Worm (Caenorhabditis elegans) whole organism, L4 larva: ENCODE data around the gene cubn-1.

Experiments used
- D1046.2 ChIP-seq: fragments of 200-800 bp; sonication (Bioruptor generic); IDR thresholded peaks from 2 replicates; pipeline ENCODE4 v1.3.6; 2022; ENCODE audit warnings: missing genetic modification characterization, missing compliant biosample characterization
- F10B5.3 ChIP-seq: sonication (generic microtip); optimal IDR thresholded peaks from 2 replicates; lab custom pipeline; 2016; ENCODE audit warnings: mild to moderate bottlenecking, missing genetic modification characterization, missing compliant biosample characterization
- F26F4.8 ChIP-seq: fragments of 200-800 bp; sonication (Bioruptor generic); conservative IDR thresholded peaks from 2 replicates; pipeline ENCODE4 v1.3.6; 2022; ENCODE audit warnings: missing genetic modification characterization, missing compliant biosample characterization
- R02D3.7 ChIP-seq: fragments of 150-350 bp; sonication (generic microtip); optimal IDR thresholded peaks from 3 replicates; lab custom pipeline; 2014; ENCODE audit warnings: missing biosample characterization, missing genetic modification characterization
- Y105C5A.15 ChIP-seq: fragments of 200-800 bp; sonication (Bioruptor generic); IDR thresholded peaks from 2 replicates; pipeline ENCODE4 v1.3.6; 2022; ENCODE audit warnings: missing genetic modification characterization, missing compliant biosample characterization
- Y48G9A.11 ChIP-seq: fragments of 200-800 bp; sonication (Bioruptor generic); IDR thresholded peaks from 2 replicates; pipeline ENCODE4 v1.3.6; 2022; ENCODE audit warnings: missing genetic modification reagents, missing genetic modification characterization, missing compliant biosample characterization
- Y5F2A.4 ChIP-seq: fragments of 200-800 bp; sonication (Bioruptor generic); optimal IDR thresholded peaks from 2 replicates; lab custom pipeline; 2018; ENCODE audit warnings: mild to moderate bottlenecking, missing genetic modification characterization, missing compliant biosample characterization
- Y75B8A.6 ChIP-seq: fragments of 200-800 bp; sonication (Bioruptor generic); IDR thresholded peaks from 2 replicates; pipeline ENCODE4 v1.3.6; 2022; ENCODE audit warnings: missing genetic modification reagents, missing genetic modification characterization, missing compliant biosample characterization
- aha-1 ChIP-seq: fragments of 150-350 bp; peaks from one replicate; lab custom pipeline; 2014; ENCODE audit warnings: missing biosample characterization, missing genetic modification characterization
- aly-2 ChIP-seq: sonication (generic microtip); optimal IDR thresholded peaks from 2 replicates; lab custom pipeline; 2018; ENCODE audit warnings: missing biosample characterization, missing genetic modification characterization
- ceh-20 ChIP-seq: fragments of 200-800 bp; sonication (Bioruptor generic); IDR thresholded peaks from 2 replicates; pipeline ENCODE4 v1.3.6; 2022; ENCODE audit warnings: missing genetic modification reagents, missing genetic modification characterization, missing compliant biosample characterization
- ceh-32 ChIP-seq: sonication (generic microtip); optimal IDR thresholded peaks from 2 replicates; lab custom pipeline; 2016; ENCODE audit warnings: mild to moderate bottlenecking, missing genetic modification characterization, missing compliant biosample characterization; ENCODE audit not compliant: poor library complexity
- ceh-62 ChIP-seq: sonication (generic microtip); optimal IDR thresholded peaks from 2 replicates; lab custom pipeline; 2017; ENCODE audit warnings: missing biosample characterization, missing genetic modification characterization
- ceh-82 ChIP-seq: sonication (generic microtip); optimal IDR thresholded peaks from 2 replicates; lab custom pipeline; 2017; ENCODE audit warnings: missing biosample characterization, missing genetic modification characterization
- ces-1 ChIP-seq: fragments of 150-350 bp; sonication (generic microtip); optimal IDR thresholded peaks from 4 replicates; lab custom pipeline; 2014; ENCODE audit warnings: missing biosample characterization, missing genetic modification reagents, missing genetic modification characterization
- cey-2 ChIP-seq: sonication (generic microtip); optimal IDR thresholded peaks from 3 replicates; lab custom pipeline; 2017; ENCODE audit warnings: missing genetic modification characterization, mild to moderate bottlenecking, missing compliant biosample characterization, antibody characterized with exemption, borderline replicate concordance; ENCODE audit not compliant: insufficient read depth
- daf-12 ChIP-seq: fragments of 150-350 bp; optimal IDR thresholded peaks from 2 replicates; lab custom pipeline; 2014; ENCODE audit warnings: missing biosample characterization, missing genetic modification reagents, missing genetic modification characterization
- dpl-1 ChIP-seq: fragments of 150-350 bp; optimal IDR thresholded peaks from 2 replicates; lab custom pipeline; 2014; ENCODE audit warnings: missing biosample characterization, missing genetic modification reagents, missing genetic modification characterization
- fos-1 ChIP-seq: fragments of 150-350 bp; optimal IDR thresholded peaks from 2 replicates; lab custom pipeline; 2014; ENCODE audit warnings: missing biosample characterization, missing genetic modification characterization
- gei-8 ChIP-seq: fragments of 200-800 bp; sonication (Bioruptor generic); optimal IDR thresholded peaks from 2 replicates; lab custom pipeline; 2018; ENCODE audit warnings: mild to moderate bottlenecking, missing genetic modification characterization, missing compliant biosample characterization
- hif-1 ChIP-seq, 2 experiments: sonication (generic microtip); optimal IDR thresholded peaks; 2 replicates each; lab custom pipeline; 2016 to 2017; ENCODE audit warnings: missing compliant biosample characterization in 2 of 2, missing genetic modification characterization in 2 of 2, missing genetic modification reagents in 2 of 2, missing genotype in 2 of 2, mild to moderate bottlenecking in 1 of 2
- hmg-1.1 ChIP-seq: fragments of 200-800 bp; sonication (Bioruptor generic); IDR thresholded peaks from 2 replicates; pipeline ENCODE4 v1.3.6; 2022; ENCODE audit warnings: missing genetic modification reagents, missing genetic modification characterization, missing compliant biosample characterization
- jun-1 ChIP-seq: fragments of 150-350 bp; optimal IDR thresholded peaks from 2 replicates; lab custom pipeline; 2014; ENCODE audit warnings: missing biosample characterization, missing genetic modification reagents, missing genetic modification characterization
- lin-1 ChIP-seq: fragments of 200-800 bp; sonication (Bioruptor generic); IDR thresholded peaks from 2 replicates; pipeline ENCODE4 v1.3.6; 2022; ENCODE audit warnings: missing genetic modification reagents, missing genetic modification characterization, missing compliant biosample characterization
- lin-15B ChIP-seq: fragments of 150-350 bp; sonication (generic microtip); optimal IDR thresholded peaks from 3 replicates; lab custom pipeline; 2014; ENCODE audit warnings: missing biosample characterization, missing genetic modification characterization
- lsy-2 ChIP-seq, 2 experiments: fragments of 150-350 bp in 1 of 2; sonication (generic microtip) in 1 of 2; optimal IDR thresholded peaks; 2 replicates each; lab custom pipeline; 2014 to 2017; ENCODE audit warnings: missing biosample characterization in 2 of 2, missing genetic modification characterization in 2 of 2
- madf-9 ChIP-seq: fragments of 200-800 bp; sonication (Bioruptor generic); conservative IDR thresholded peaks from 2 replicates; pipeline ENCODE4 v1.3.6; 2022; ENCODE audit warnings: missing genetic modification reagents, missing genetic modification characterization, missing compliant biosample characterization
- mdt-29 ChIP-seq: fragments of 200-800 bp; sonication (Bioruptor generic); IDR thresholded peaks from 2 replicates; pipeline ENCODE4 v1.3.6; 2022; ENCODE audit warnings: missing genetic modification reagents, missing genetic modification characterization, missing compliant biosample characterization
- mes-2 ChIP-seq: sonication (generic microtip); optimal IDR thresholded peaks from 2 replicates; lab custom pipeline; 2016; ENCODE audit warnings: missing genotype, mild to moderate bottlenecking, missing genetic modification characterization, missing compliant biosample characterization; ENCODE audit not compliant: poor library complexity, severe bottlenecking
- mxl-2 ChIP-seq: fragments of 200-800 bp; sonication (Bioruptor generic); conservative IDR thresholded peaks from 2 replicates; pipeline ENCODE4 v1.3.6; 2022; ENCODE audit warnings: missing genetic modification reagents, missing genetic modification characterization, missing compliant biosample characterization
- mxl-3 ChIP-seq: fragments of 200-800 bp; sonication (Bioruptor generic); optimal IDR thresholded peaks from 2 replicates; lab custom pipeline; 2018; ENCODE audit warnings: mild to moderate bottlenecking, missing genetic modification characterization, missing compliant biosample characterization
- nhr-10 ChIP-seq: fragments of 150-350 bp; optimal IDR thresholded peaks from 2 replicates; lab custom pipeline; 2014; ENCODE audit warnings: missing biosample characterization, missing genetic modification characterization
- nhr-102 ChIP-seq: sonication (generic microtip); optimal IDR thresholded peaks from 2 replicates; lab custom pipeline; 2016; ENCODE audit warnings: mild to moderate bottlenecking, missing genetic modification characterization, moderate library complexity, missing compliant biosample characterization
- nhr-111 ChIP-seq: fragments of 200-800 bp; sonication (Bioruptor generic); optimal IDR thresholded peaks from 2 replicates; lab custom pipeline; 2018; ENCODE audit warnings: mild to moderate bottlenecking, missing genetic modification characterization, missing compliant biosample characterization
- nhr-41 ChIP-seq: fragments of 200-800 bp; sonication (Bioruptor generic); IDR thresholded peaks from 2 replicates; pipeline ENCODE4 v1.3.6; 2022; ENCODE audit warnings: missing genetic modification reagents, missing genetic modification characterization, missing compliant biosample characterization
- nhr-42 ChIP-seq: fragments of 200-800 bp; sonication (Bioruptor generic); IDR thresholded peaks from 2 replicates; pipeline ENCODE4 v1.3.6; 2022; ENCODE audit warnings: missing genetic modification characterization, missing compliant biosample characterization
- nhr-48 ChIP-seq: sonication (generic microtip); optimal IDR thresholded peaks from 2 replicates; lab custom pipeline; 2016; ENCODE audit warnings: mild to moderate bottlenecking, missing genetic modification characterization, missing compliant biosample characterization
- nhr-6 ChIP-seq: fragments of 150-350 bp; optimal IDR thresholded peaks from 2 replicates; lab custom pipeline; 2014; ENCODE audit warnings: missing biosample characterization, missing genetic modification characterization
- nhr-76 ChIP-seq: fragments of 150-350 bp; optimal IDR thresholded peaks from 2 replicates; lab custom pipeline; 2014; ENCODE audit warnings: missing biosample characterization, missing genetic modification characterization
- nhr-77 ChIP-seq: fragments of 150-350 bp; optimal IDR thresholded peaks from 2 replicates; lab custom pipeline; 2014; ENCODE audit warnings: missing biosample characterization, missing genetic modification characterization
- pha-4 ChIP-seq, 2 experiments: fragments of 150-350 bp in 1 of 2; fragments of 200-800 bp in 1 of 2; sonication (Bioruptor generic) in 1 of 2; IDR thresholded peaks in 1 of 2; optimal IDR thresholded peaks in 1 of 2; 2 replicates each; pipeline versions ENCODE4 v1.3.6 to Lab custom; 2014 to 2022; ENCODE audit warnings: missing genetic modification characterization in 2 of 2, missing genetic modification reagents in 2 of 2, missing biosample characterization in 1 of 2, missing compliant biosample characterization in 1 of 2
- php-3 ChIP-seq: fragments of 200-800 bp; sonication (Bioruptor generic); IDR thresholded peaks from 2 replicates; pipeline ENCODE4 v1.3.6; 2022; ENCODE audit warnings: missing genetic modification reagents, missing genetic modification characterization, missing compliant biosample characterization
- pqm-1 ChIP-seq: sonication (generic microtip); optimal IDR thresholded peaks from 2 replicates; lab custom pipeline; 2017; ENCODE audit warnings: missing biosample characterization, missing genetic modification characterization
- rbr-2 ChIP-seq: sonication (generic microtip); optimal IDR thresholded peaks from 2 replicates; lab custom pipeline; 2016; ENCODE audit warnings: missing genotype, missing genetic modification characterization, missing compliant biosample characterization
- saeg-2 ChIP-seq: fragments of 200-800 bp; sonication (Bioruptor generic); IDR thresholded peaks from 2 replicates; pipeline ENCODE4 v1.3.6; 2022; ENCODE audit warnings: missing genetic modification reagents, missing genetic modification characterization, missing compliant biosample characterization
- unc-39 ChIP-seq: sonication (generic microtip); optimal IDR thresholded peaks from 2 replicates; lab custom pipeline; 2017; ENCODE audit warnings: missing biosample characterization, missing genetic modification characterization
- vab-7 ChIP-seq: fragments of 200-800 bp; sonication (Bioruptor generic); IDR thresholded peaks from 2 replicates; pipeline ENCODE4 v1.3.6; 2022; ENCODE audit warnings: missing genetic modification reagents, missing genetic modification characterization, missing compliant biosample characterization
- zip-11 ChIP-seq: fragments of 200-800 bp; sonication (Bioruptor generic); IDR thresholded peaks from 2 replicates; pipeline ENCODE4 v1.3.6; 2022; ENCODE audit warnings: missing genetic modification characterization, missing compliant biosample characterization
- ztf-11 ChIP-seq: fragments of 150-350 bp; optimal IDR thresholded peaks from 2 replicates; lab custom pipeline; 2014; ENCODE audit warnings: missing biosample characterization, missing genetic modification characterization
- ztf-7 ChIP-seq: fragments of 150-350 bp; optimal IDR thresholded peaks from 2 replicates; lab custom pipeline; 2014; ENCODE audit warnings: missing biosample characterization, missing genetic modification characterization

The cubn-1 gene

ce11 chrV:12637238-12637690 is 26.1 kb downstream of the cubn-1 start, which contains the start of gene F56H9.2 (continued):
- no peak for TF ChIP-seq D1046.2 (GFP tag; lab: Robert Waterston, UW)
- TF ChIP-seq gei-8 (GFP tag; lab: Kevin White, UChicago) = peak; percentile 76
- TF ChIP-seq dpl-1 (GFP tag; lab: Kevin White, UChicago) = peak; percentile 40
- TF ChIP-seq jun-1 (tag; lab: Kevin White, UChicago) = peak; percentile 23
- peak; percentile 99 for TF ChIP-seq mxl-2 (GFP tag; lab: Robert Waterston, UW)
- TF ChIP-seq vab-7 (GFP tag; lab: Robert Waterston, UW) = no peak
- TF ChIP-seq hmg-1.1 (GFP tag; lab: Robert Waterston, UW) = 0 out of 2 replicates have a peak, but pooled peaks have one; percentile 34
- no peak for TF ChIP-seq zip-11 (GFP tag; lab: Robert Waterston, UW)
- TF ChIP-seq unc-39 (tag; lab: Kevin White, UChicago) = no peak
- TF ChIP-seq Y105C5A.15 = no peak
- TF ChIP-seq ceh-82 = no peak
- TF ChIP-seq nhr-6 (tag; lab: Kevin White, UChicago) = peak; percentile 88
- no peak for TF ChIP-seq ceh-32 (tag; lab: Kevin White, UChicago)
- TF ChIP-seq mes-2 (tag; lab: Kevin White, UChicago) = no peak
- no peak for TF ChIP-seq aly-2
- TF ChIP-seq nhr-48 = peak; percentile 96
- peak; percentile 59 to 60 for TF ChIP-seq lsy-2 (tag; optimal IDR thresholded peaks at IDR 0.05; lab: Kevin White, UChicago)
- TF ChIP-seq nhr-102 (tag; lab: Kevin White, UChicago) = peak; percentile 66
- TF ChIP-seq rbr-2 (tag; lab: Kevin White, UChicago) = peak; percentile 48
- no peak for TF ChIP-seq ces-1 (GFP tag; lab: Kevin White, UChicago)
- no peak; the same call in 1 of the 2 replicates for TF ChIP-seq madf-9
- no peak for TF ChIP-seq R02D3.7 (tag; lab: Kevin White, UChicago)
- TF ChIP-seq hif-1 (tag; optimal IDR thresholded peaks at IDR 0.05; lab: Kevin White, UChicago) = peak in 1 of 2 experiments; percentile 30
- no peak for TF ChIP-seq nhr-76
- TF ChIP-seq F26F4.8 (GFP tag; lab: Robert Waterston, UW) = no peak
- TF ChIP-seq Y48G9A.11 = no peak
- peak; percentile 95 for TF ChIP-seq php-3
- TF ChIP-seq fos-1 (tag; lab: Kevin White, UChicago) = no peak
- TF ChIP-seq ceh-62 (tag; lab: Kevin White, UChicago) = no peak
- no peak for TF ChIP-seq Y5F2A.4 (GFP tag; lab: Kevin White, UChicago)
- TF ChIP-seq aha-1 (tag; lab: Kevin White, UChicago) = peak; percentile 97
- no peak for TF ChIP-seq nhr-42
- TF ChIP-seq mxl-3 (GFP tag; lab: Kevin White, UChicago) = peak; percentile 94
- TF ChIP-seq pqm-1 (tag; lab: Kevin White, UChicago) = no peak
- TF ChIP-seq F10B5.3 = no peak
- no peak for TF ChIP-seq Y75B8A.6 (GFP tag; lab: Robert Waterston, UW)
- TF ChIP-seq cey-2 (tag; lab: Kevin White, UChicago) = peak; percentile 49
- TF ChIP-seq nhr-41 (GFP tag; lab: Robert Waterston, UW) = 0 out of 2 replicates have a peak, but pooled peaks have one; percentile 18
- peak; percentile 59 for TF ChIP-seq nhr-77 (tag; lab: Kevin White, UChicago)
- TF ChIP-seq mdt-29 = peak; percentile 36; the same call in 1 of the 2 replicates
- peak; percentile 60; the same call in 1 of the 2 replicates for TF ChIP-seq lin-1 (GFP tag; lab: Robert Waterston, UW)
- TF ChIP-seq ztf-11 (tag; lab: Kevin White, UChicago) = no peak
- no peak for TF ChIP-seq nhr-111
- TF ChIP-seq lin-15B (tag; lab: Kevin White, UChicago) = no peak
- peak; percentile 55; the same call in 1 of the 2 replicates for TF ChIP-seq pha-4 (GFP tag; IDR thresholded peaks at IDR 0.05; lab: Robert Waterston, UW)
- TF ChIP-seq pha-4 (tag; optimal IDR thresholded peaks at IDR 0.05; lab: Kevin White, UChicago) = no peak
- peak; percentile 74; the same call in 1 of the 2 replicates for TF ChIP-seq saeg-2 (GFP tag; lab: Robert Waterston, UW)
- peak; percentile 30 for TF ChIP-seq nhr-10 (tag; lab: Kevin White, UChicago)
- no peak for TF ChIP-seq daf-12 (tag; lab: Kevin White, UChicago)
- TF ChIP-seq ceh-20 (GFP tag; lab: Robert Waterston, UW) = peak; percentile 73
- TF ChIP-seq ztf-7 (tag; lab: Kevin White, UChicago) = peak; percentile 50
